Worm (Caenorhabditis elegans): ENCODE data around the gene F22E5.23.
"Not testable (repeated sequence)": the region's sequence is repeated elsewhere in the genome, so short reads cannot be mapped to it uniquely, and the experiment has no call there.

The F22E5.23 gene

ce11 chrII:2681118-2681517 lies 40.0 kb downstream of the F22E5.23 start, which contains the start of gene F34D6.1:
Gene F34D6.1 (minus strand): TSS chrII:2681218.
- no peak for TF ChIP-seq elt-3 (tag; optimal IDR thresholded peaks at IDR 0.05)
- TF ChIP-seq nhr-43 (tag; optimal IDR thresholded peaks at IDR 0.05; ENCODE audit: poor library complexity, severe bottlenecking) = no peak
- no peak for TF ChIP-seq nhr-12 (tag; optimal IDR thresholded peaks at IDR 0.05)
- TF ChIP-seq mdl-1 (tag; optimal IDR thresholded peaks at IDR 0.05) = no peak
- no peak for TF ChIP-seq R02D3.7 (tag; optimal IDR thresholded peaks at IDR 0.05)

- no peak for TF ChIP-seq jun-1 (tag; optimal IDR thresholded peaks at IDR 0.05)
- TF ChIP-seq mdl-1 (tag; optimal IDR thresholded peaks at IDR 0.05) = no peak
- no peak for TF ChIP-seq mml-1 (tag; optimal IDR thresholded peaks at IDR 0.05)
These were observed 43.1 kb downstream of the F22E5.23 start, which contains the start of gene ceh-87 for ce11 chrII:2684208-2684607. Gene ceh-87 (minus strand): TSS chrII:2684308.

- no peak for TF ChIP-seq unc-39 (tag; optimal IDR thresholded peaks at IDR 0.05)
- TF ChIP-seq pqm-1 (tag; optimal IDR thresholded peaks at IDR 0.05) = no peak
- TF ChIP-seq ceh-28 (tag; optimal IDR thresholded peaks at IDR 0.05) = no peak
- TF ChIP-seq mdl-1 (tag; optimal IDR thresholded peaks at IDR 0.05) = no peak
- TF ChIP-seq nhr-12 (tag; optimal IDR thresholded peaks at IDR 0.05) = no peak
- TF ChIP-seq elt-3 (tag; optimal IDR thresholded peaks at IDR 0.05) = no peak
- TF ChIP-seq ZK546.5 (tag; optimal IDR thresholded peaks at IDR 0.05) = no peak
- no peak for TF ChIP-seq nhr-237 (tag; optimal IDR thresholded peaks at IDR 0.05)
- TF ChIP-seq egl-27 (tag; optimal IDR thresholded peaks at IDR 0.05) = no peak
- no peak for TF ChIP-seq snpc-4 (tag; optimal IDR thresholded peaks at IDR 0.05)
- TF ChIP-seq nhr-43 (tag; optimal IDR thresholded peaks at IDR 0.05; ENCODE audit: poor library complexity, severe bottlenecking) = no peak
- TF ChIP-seq hmg-11 (tag; optimal IDR thresholded peaks at IDR 0.05) = no peak
- TF ChIP-seq nhr-76 (tag; optimal IDR thresholded peaks at IDR 0.05) = no peak
- no peak for TF ChIP-seq nhr-28 (tag; optimal IDR thresholded peaks at IDR 0.05)
- TF ChIP-seq nhr-11 (tag; optimal IDR thresholded peaks at IDR 0.05) = no peak
- TF ChIP-seq ama-1 (optimal IDR thresholded peaks at IDR 0.05) = no peak
- TF ChIP-seq lsy-12 (tag; optimal IDR thresholded peaks at IDR 0.05) = no peak
These were observed 43.7 kb downstream of the F22E5.23 start for ce11 chrII:2684783-2685182.

- TF ChIP-seq ceh-16 (tag; optimal IDR thresholded peaks at IDR 0.05) = no peak
- no peak for TF ChIP-seq elt-3 (tag; optimal IDR thresholded peaks at IDR 0.05)
- TF ChIP-seq nhr-43 (tag; optimal IDR thresholded peaks at IDR 0.05; ENCODE audit: poor library complexity, severe bottlenecking) = no peak
These were observed 46.0 kb downstream of the F22E5.23 start, which contains the start of the genes sup-9 and nspf-1 for ce11 chrII:2686985-2687675. Gene sup-9 (minus strand): TSS chrII:2687027. Gene nspf-1 (plus strand): TSS chrII:2687625.

ce11 chrII:2688616-2689015 lies 47.5 kb downstream of the F22E5.23 start, which contains the start of gene nspf-2:
Gene nspf-2 (plus strand): TSS chrII:2688916.
- not testable (repeated sequence) for TF ChIP-seq skn-1 (tag; optimal IDR thresholded peaks at IDR 0.05); sea-2 (GFP tag; optimal IDR thresholded peaks at IDR 0.05); elt-3 (tag; optimal IDR thresholded peaks at IDR 0.05)

- TF ChIP-seq nhr-237 (tag; optimal IDR thresholded peaks at IDR 0.05) (no peak), nhr-11 (tag; optimal IDR thresholded peaks at IDR 0.05) (no peak), mdl-1 (tag; optimal IDR thresholded peaks at IDR 0.05) (no peak), elt-2 (tag; optimal IDR thresholded peaks at IDR 0.05) (no peak), mml-1 (tag; optimal IDR thresholded peaks at IDR 0.05) (no peak), fkh-10 (GFP tag; optimal IDR thresholded peaks at IDR 0.05) (no peak), skn-1 (tag; optimal IDR thresholded peaks at IDR 0.05) (no peak), snpc-4 (tag; optimal IDR thresholded peaks at IDR 0.05) (no peak), ceh-82 (tag; optimal IDR thresholded peaks at IDR 0.05) (no peak), eor-1 (tag; optimal IDR thresholded peaks at IDR 0.05) (no peak), unc-62 (GFP tag; optimal IDR thresholded peaks at IDR 0.05) (no peak), egl-27 (tag; optimal IDR thresholded peaks at IDR 0.05) (no peak), lin-15B (tag; optimal IDR thresholded peaks at IDR 0.05) (no peak), unc-39 (tag; optimal IDR thresholded peaks at IDR 0.05) (no peak), fos-1 (tag; optimal IDR thresholded peaks at IDR 0.05) (no peak), pqm-1 (tag; optimal IDR thresholded peaks at IDR 0.05) (no peak)
These were observed 49.0 kb downstream of the F22E5.23 start, which contains the start of gene nspf-3 for ce11 chrII:2690080-2690479. Gene nspf-3 (minus strand): TSS chrII:2690180.

Data from whole organism, L3 larva.